Fruit fly (Drosophila melanogaster): ENCODE measurements around the gene Elovl7.

Elovl7 gene

dm6 chr3R:8001074-8001669 lies 5.5 kb upstream of the Elovl7 start, which contains the start of the genes Kmn2 and CG2698 (continued):
- TF ChIP-seq schlank (tag; optimal IDR thresholded peaks at IDR 0.05) (peak; percentile 84), CG32532 (GFP tag; IDR thresholded peaks at IDR 0.05) (peak; percentile 98), ewg (GFP tag; optimal IDR thresholded peaks at IDR 0.05) (peak; percentile 92), nau (GFP tag; optimal IDR thresholded peaks at IDR 0.05) (peak; percentile 90), Hr51 (GFP tag; optimal IDR thresholded peaks at IDR 0.05) (peak; percentile 80 to 94), slbo (GFP tag; IDR thresholded peaks at IDR 0.05) (peak; percentile 99), CG13287 (GFP tag; IDR thresholded peaks at IDR 0.05; ENCODE audit: partially characterized antibody) (peak; percentile 74), CG30403 (GFP tag; optimal IDR thresholded peaks at IDR 0.05) (peak; percentile 97), Usf (GFP tag; optimal IDR thresholded peaks at IDR 0.05) (peak; percentile 91), CG4820 (GFP tag; optimal IDR thresholded peaks at IDR 0.05) (peak; percentile 95), CG11696 (GFP tag; IDR thresholded peaks at IDR 0.05) (peak; percentile 86), CG10979 (tag; optimal IDR thresholded peaks at IDR 0.05) (peak; percentile 90), BEAF-32 (GFP tag; optimal IDR thresholded peaks at IDR 0.05) (peak; percentile 50), CG17328 (GFP tag; IDR thresholded peaks at IDR 0.05) (peak; percentile 98), HLHmδ (GFP tag; optimal IDR thresholded peaks at IDR 0.05) (no peak), Fer3 (tag; optimal IDR thresholded peaks at IDR 0.05) (peak; percentile 96), en (GFP tag; optimal IDR thresholded peaks at IDR 0.05) (no peak), tx (GFP tag; optimal IDR thresholded peaks at IDR 0.05) (peak; percentile 73), CG14014 (GFP tag; IDR thresholded peaks at IDR 0.05) (peak; percentile 97), Atf3 (GFP tag; optimal IDR thresholded peaks at IDR 0.05) (peak; percentile 76), br (optimal IDR thresholded peaks at IDR 0.05) (no peak), fd96Cb (tag; optimal IDR thresholded peaks at IDR 0.05) (peak; percentile 96), ci (GFP tag; IDR thresholded peaks at IDR 0.05) (peak; percentile 98), run (tag; optimal IDR thresholded peaks at IDR 0.05) (peak; percentile 81), stwl (tag; optimal IDR thresholded peaks at IDR 0.05) (peak; percentile 90), sug (tag; optimal IDR thresholded peaks at IDR 0.05) (peak; percentile 92), CHES-1-like (GFP tag; optimal IDR thresholded peaks at IDR 0.05) (peak; percentile 64), TFAM (GFP tag; optimal IDR thresholded peaks at IDR 0.05) (no peak), jumu (GFP tag; optimal IDR thresholded peaks at IDR 0.05) (peak; percentile 79), Dek (tag; optimal IDR thresholded peaks at IDR 0.05) (peak; percentile 95), CG14710 (tag; optimal IDR thresholded peaks at IDR 0.05) (peak; percentile 96), CG7786 (GFP tag; optimal IDR thresholded peaks at IDR 0.05) (peak; percentile 74), CG2120 (GFP tag; optimal IDR thresholded peaks at IDR 0.05) (peak; percentile 95), bsh (GFP tag; optimal IDR thresholded peaks at IDR 0.05) (peak; percentile 80 to 96), lmd (GFP tag; IDR thresholded peaks at IDR 0.05) (peak; percentile 99), ase (GFP tag; IDR thresholded peaks at IDR 0.05) (peak; percentile 97), sna (GFP tag; IDR thresholded peaks at IDR 0.05; ENCODE audit: partially characterized antibody) (peak; percentile 43; the same call in 1 of the 2 replicates), Vsx1 (GFP tag; optimal IDR thresholded peaks at IDR 0.05) (peak; percentile 81), pho (GFP tag; optimal IDR thresholded peaks at IDR 0.05) (peak; percentile 84), NfI (GFP tag; optimal IDR thresholded peaks at IDR 0.05) (peak; percentile 94), HmgZ (tag; optimal IDR thresholded peaks at IDR 0.05) (peak; percentile 96), CG31441 (GFP tag; IDR thresholded peaks at IDR 0.05) (peak; percentile 97), CG7372 (GFP tag; IDR thresholded peaks at IDR 0.05) (peak; percentile 97), CG10366 (GFP tag; IDR thresholded peaks at IDR 0.05) (peak; percentile 98), Drgx (GFP tag; IDR thresholded peaks at IDR 0.05) (peak; percentile 96), CG18011 (GFP tag; optimal IDR thresholded peaks at IDR 0.05) (peak; percentile 82), B-H1 (GFP tag; IDR thresholded peaks at IDR 0.05) (peak; percentile 97), CG1529 (GFP tag; optimal IDR thresholded peaks at IDR 0.05) (peak; percentile 89), CG4404 (GFP tag; IDR thresholded peaks at IDR 0.05) (peak; percentile 97), CG43689 (GFP tag; IDR thresholded peaks at IDR 0.05) (peak; percentile 93)

All from whole organism, embryonic.